Worm (Caenorhabditis elegans): ENCODE data around the gene osm-10.

Gene osm-10

DNA sequence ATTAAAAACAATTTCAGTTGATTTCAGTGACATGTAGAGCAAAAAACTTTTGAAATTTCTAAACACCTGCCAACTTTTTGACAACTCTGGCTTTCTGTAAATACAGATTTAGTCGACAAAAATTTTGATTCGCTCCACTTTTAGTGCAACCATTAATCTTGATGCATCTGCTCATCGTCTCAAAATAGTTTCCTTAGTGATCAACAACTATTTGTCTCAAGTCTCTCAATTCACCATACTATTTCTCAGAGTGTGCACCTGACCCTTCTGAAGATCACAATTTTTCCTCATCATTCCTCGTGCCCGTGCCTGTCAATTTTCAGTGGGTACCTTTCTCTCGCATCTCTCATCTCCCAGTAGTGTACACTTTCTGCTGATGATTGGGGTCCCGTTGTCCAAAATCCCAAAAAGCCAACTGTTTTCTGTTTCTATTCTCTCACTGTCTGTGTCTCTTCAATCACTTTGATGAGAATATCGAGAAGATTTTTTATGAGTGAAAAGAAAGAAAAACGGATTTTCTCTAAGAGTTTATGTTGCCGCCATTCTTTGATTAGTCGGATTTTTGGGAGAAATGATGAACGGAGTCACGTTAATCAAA, 26.1 kb upstream of the osm-10 start (continued):
- no peak for TF ChIP-seq tag-97 (GFP tag; IDR thresholded peaks at IDR 0.05)
- no peak for TF ChIP-seq T26A8.4 (GFP tag; IDR thresholded peaks at IDR 0.05)
- no peak for TF ChIP-seq ceh-62 (tag; optimal IDR thresholded peaks at IDR 0.05)
- TF ChIP-seq unc-39 (tag; optimal IDR thresholded peaks at IDR 0.05), result no peak

DNA sequence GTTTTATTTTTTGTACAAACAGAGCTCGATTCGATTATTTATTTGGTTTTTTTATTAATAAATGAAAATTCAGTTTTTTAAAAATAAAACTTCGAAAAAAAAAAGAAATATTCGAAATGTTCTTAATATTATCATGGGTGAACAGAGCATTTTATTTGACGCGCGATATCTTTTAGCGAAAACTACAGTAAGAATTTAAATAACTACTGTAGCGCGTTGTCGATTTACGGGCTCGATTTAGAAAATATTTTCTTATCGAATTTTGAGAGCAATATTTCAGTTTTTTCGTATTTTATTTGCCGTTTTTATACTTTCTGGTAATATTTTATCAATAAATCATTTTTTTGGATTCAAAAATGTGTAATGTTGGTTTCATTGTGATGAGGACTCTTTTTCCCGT, 22.0 kb upstream of the osm-10 start:
- no peak for TF ChIP-seq nhr-111 (GFP tag; optimal IDR thresholded peaks at IDR 0.05)
- no peak for TF ChIP-seq ama-1 (optimal IDR thresholded peaks at IDR 0.05)
- TF ChIP-seq nhr-10 (tag; optimal IDR thresholded peaks at IDR 0.05), result no peak
- peak; percentile 16 for TF ChIP-seq duxl-1 (tag; optimal IDR thresholded peaks at IDR 0.05; ENCODE audit: poor library complexity)
- no peak for TF ChIP-seq daf-16 (GFP tag; optimal IDR thresholded peaks at IDR 0.05)
- peak; percentile 1 for TF ChIP-seq daf-16 (tag; optimal IDR thresholded peaks at IDR 0.05)
- TF ChIP-seq nhr-48 (tag; optimal IDR thresholded peaks at IDR 0.05), result no peak
- TF ChIP-seq Y105C5A.15 (GFP tag; IDR thresholded peaks at IDR 0.05), result no peak
- peak; percentile 23 for TF ChIP-seq nhr-102 (tag; optimal IDR thresholded peaks at IDR 0.05)
- peak in 1 of 2 experiments; percentile 52 for TF ChIP-seq lsy-2 (tag; optimal IDR thresholded peaks at IDR 0.05)
- peak; percentile 65 for TF ChIP-seq R02D3.7 (tag; optimal IDR thresholded peaks at IDR 0.05)
- no peak for TF ChIP-seq T20F7.1 (GFP tag; optimal IDR thresholded peaks at IDR 0.05)

DNA sequence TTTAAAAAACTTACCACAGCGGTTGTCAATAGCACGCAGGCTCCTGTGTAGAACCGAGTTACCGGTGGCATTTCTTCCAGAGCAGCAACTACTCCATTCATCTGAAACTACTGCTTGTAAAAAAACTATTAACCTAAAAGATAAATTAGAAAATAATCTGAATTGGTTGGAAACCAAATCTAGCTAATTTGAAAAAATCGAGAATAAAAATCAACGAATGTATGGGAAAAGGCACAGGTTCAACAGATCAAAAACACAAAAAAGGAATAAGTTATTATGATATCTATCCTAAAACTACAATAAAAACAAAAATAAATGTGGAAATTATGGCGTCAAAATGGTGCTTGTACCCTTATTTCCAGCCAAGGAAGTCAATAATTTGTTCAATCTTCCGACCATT, 20.1 kb upstream of the osm-10 start, which contains the start of gene der-2:
Gene der-2, minus strand, starts transcription at position 101 of the 400 bp plus-strand sequence.
- no peak for TF ChIP-seq ctbp-1 (GFP tag; IDR thresholded peaks at IDR 0.05)
- no peak for TF ChIP-seq dmd-9 (GFP tag; IDR thresholded peaks at IDR 0.05)
- TF ChIP-seq lin-38 (GFP tag; IDR thresholded peaks at IDR 0.05), result no peak
- no peak for TF ChIP-seq lsy-2 (tag; optimal IDR thresholded peaks at IDR 0.05)
- TF ChIP-seq zfp-2 (tag; optimal IDR thresholded peaks at IDR 0.05), result no peak
- TF ChIP-seq pqm-1 (tag; optimal IDR thresholded peaks at IDR 0.05), result no peak
- no peak for TF ChIP-seq mxl-3 (GFP tag; optimal IDR thresholded peaks at IDR 0.05)
- TF ChIP-seq snpc-4 (tag; optimal IDR thresholded peaks at IDR 0.05), result no peak
- no peak for TF ChIP-seq Y48G9A.11 (GFP tag; IDR thresholded peaks at IDR 0.05)
- TF ChIP-seq daf-12 (tag; optimal IDR thresholded peaks at IDR 0.05), result no peak
- no peak for TF ChIP-seq nhr-77 (tag; optimal IDR thresholded peaks at IDR 0.05)

DNA sequence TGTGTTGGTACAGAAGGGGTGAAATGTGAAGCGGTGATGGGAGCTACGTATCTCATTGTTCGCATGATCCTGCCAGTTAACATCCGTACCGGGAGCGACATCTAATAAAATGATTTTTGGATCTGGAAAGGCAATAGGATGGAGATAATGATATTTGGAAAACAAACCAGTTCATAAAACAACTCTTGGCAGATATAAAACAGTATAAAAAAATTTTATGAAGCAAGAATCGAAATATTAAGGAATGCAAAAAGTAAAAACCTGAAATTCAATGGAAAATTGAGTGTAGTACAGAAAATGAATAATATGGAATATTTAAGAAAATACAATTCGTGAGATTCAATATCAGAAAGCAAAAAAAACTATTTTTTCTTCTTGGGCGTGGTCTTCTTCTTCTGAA, 16.5 kb upstream of the osm-10 start, which contains the start of gene hsp-75:
Gene hsp-75, minus strand, starts transcription at position 101 of the 400 bp plus-strand sequence.
- TF ChIP-seq php-3 (GFP tag; IDR thresholded peaks at IDR 0.05) (no peak), daf-12 (tag; optimal IDR thresholded peaks at IDR 0.05) (no peak), nhr-77 (tag; optimal IDR thresholded peaks at IDR 0.05) (no peak), zfp-2 (tag; optimal IDR thresholded peaks at IDR 0.05) (no peak), hif-1 (tag; optimal IDR thresholded peaks at IDR 0.05) (no peak), ZK337.2 (GFP tag; IDR thresholded peaks at IDR 0.05) (no peak), nhr-42 (GFP tag; IDR thresholded peaks at IDR 0.05) (no peak), mep-1 (tag; optimal IDR thresholded peaks at IDR 0.05) (no peak), nhr-11 (tag; optimal IDR thresholded peaks at IDR 0.05) (no peak), hlh-30 (tag; optimal IDR thresholded peaks at IDR 0.05; ENCODE audit: insufficient read depth) (no peak), dve-1 (tag; optimal IDR thresholded peaks at IDR 0.05; ENCODE audit: insufficient read depth) (no peak), daf-16 (GFP tag; optimal IDR thresholded peaks at IDR 0.05) (no peak), daf-16 (tag; optimal IDR thresholded peaks at IDR 0.05) (no peak), lin-29 (GFP tag; IDR thresholded peaks at IDR 0.05) (no peak), snpc-4 (tag; optimal IDR thresholded peaks at IDR 0.05) (no peak), attf-4 (tag; optimal IDR thresholded peaks at IDR 0.05) (no peak), rbr-2 (tag; optimal IDR thresholded peaks at IDR 0.05) (no peak)

Measured in whole organism, L4 larva.